Fruit fly (Drosophila melanogaster) whole organism, pupa: Measurements from ENCODE around the gene galla-2.

Source experiments
- CG10348 ChIP-seq: fragments of 200-800 bp; sonication (Bioruptor generic); IDR thresholded peaks from 2 replicates; pipeline ENCODE4 v1.3.6; 2022; ENCODE audit warnings: missing biosample characterization, missing genetic modification characterization
- CG12605 ChIP-seq: fragments of 200-800 bp; sonication (Bioruptor generic); IDR thresholded peaks from 2 replicates; pipeline ENCODE4 v1.3.6; 2022; ENCODE audit warnings: missing biosample characterization, missing genetic modification characterization
- CG13204 ChIP-seq: fragments of 200-800 bp; sonication (Bioruptor generic); optimal IDR thresholded peaks from 2 replicates; lab custom pipeline; 2018; ENCODE audit warnings: missing biosample characterization, mild to moderate bottlenecking, missing genetic modification characterization, moderate library complexity
- CG14655 ChIP-seq: fragments of 200-800 bp; sonication (Bioruptor generic); optimal IDR thresholded peaks from 3 replicates; lab custom pipeline; 2017; ENCODE audit warnings: mild to moderate bottlenecking, missing biosample characterization, missing genetic modification reagents, missing genetic modification characterization
- CG15710 ChIP-seq: fragments of 200-800 bp; sonication (Bioruptor generic); optimal IDR thresholded peaks from 2 replicates; lab custom pipeline; 2018; ENCODE audit warnings: missing biosample characterization, mild to moderate bottlenecking, missing genetic modification characterization, moderate library complexity
- CG17806 ChIP-seq: fragments of 200-800 bp; sonication (Bioruptor generic); optimal IDR thresholded peaks from 2 replicates; lab custom pipeline; 2018; ENCODE audit warnings: missing biosample characterization, mild to moderate bottlenecking, missing genetic modification characterization, moderate library complexity
- CG32121 ChIP-seq: fragments of 200-800 bp; sonication (Bioruptor generic); IDR thresholded peaks from 2 replicates; pipeline ENCODE4 v1.3.6; 2022; ENCODE audit warnings: missing biosample characterization, missing genetic modification characterization
- CG34367 ChIP-seq: fragments of 200-800 bp; sonication (Bioruptor generic); optimal IDR thresholded peaks from 2 replicates; lab custom pipeline; 2018; ENCODE audit warnings: missing biosample characterization, mild to moderate bottlenecking, missing genetic modification characterization
- CG4496 ChIP-seq: fragments of 200-800 bp; sonication (Bioruptor generic); IDR thresholded peaks from 3 replicates; pipeline ENCODE4 v1.3.6; 2022; ENCODE audit warnings: missing biosample characterization, missing genetic modification characterization
- CG8159 ChIP-seq: fragments of 200-800 bp; sonication (Bioruptor generic); optimal IDR thresholded peaks from 3 replicates; lab custom pipeline; 2018; ENCODE audit warnings: missing biosample characterization, mild to moderate bottlenecking, missing genetic modification characterization, moderate library complexity
- CG8301 ChIP-seq: fragments of 200-800 bp; sonication (Bioruptor generic); optimal IDR thresholded peaks from 2 replicates; lab custom pipeline; 2018; ENCODE audit warnings: missing biosample characterization, mild to moderate bottlenecking, missing genetic modification characterization
- CG9948 ChIP-seq: fragments of 200-800 bp; sonication (Bioruptor generic); optimal IDR thresholded peaks from 2 replicates; lab custom pipeline; 2018; ENCODE audit warnings: missing biosample characterization, mild to moderate bottlenecking, missing genetic modification characterization, moderate library complexity
- D1 ChIP-seq: fragments of 200-800 bp; sonication (Bioruptor generic); optimal IDR thresholded peaks from 2 replicates; lab custom pipeline; 2018; ENCODE audit warnings: missing biosample characterization, mild to moderate bottlenecking, missing genetic modification characterization, moderate library complexity
- EcR ChIP-seq: fragments of 200-800 bp; sonication (Bioruptor generic); optimal IDR thresholded peaks from 3 replicates; lab custom pipeline; 2019; ENCODE audit warnings: missing biosample characterization, missing genetic modification characterization, mild to moderate bottlenecking, moderate library complexity, missing genetic modification reagents
- Ets98B ChIP-seq: fragments of 200-800 bp; sonication (Bioruptor generic); IDR thresholded peaks from 2 replicates; pipeline ENCODE4 v1.3.6; 2022; ENCODE audit warnings: missing biosample characterization, missing genetic modification characterization
- Pif1A ChIP-seq: fragments of 200-800 bp; sonication (Bioruptor generic); optimal IDR thresholded peaks from 3 replicates; lab custom pipeline; 2016; ENCODE audit warnings: missing biosample characterization, missing genetic modification characterization
- Pif1B ChIP-seq: fragments of 200-800 bp; sonication (Bioruptor generic); optimal IDR thresholded peaks from 3 replicates; lab custom pipeline; 2016; ENCODE audit warnings: missing biosample characterization, missing genetic modification characterization
- Snoo ChIP-seq: fragments of 200-800 bp; sonication (Bioruptor generic); optimal IDR thresholded peaks from 3 replicates; lab custom pipeline; 2017; ENCODE audit warnings: missing biosample characterization, mild to moderate bottlenecking, missing genetic modification characterization, inconsistent platforms
- fd96Ca ChIP-seq: fragments of 200-800 bp; sonication (Bioruptor generic); IDR thresholded peaks from 3 replicates; pipeline ENCODE4 v1.3.6; 2022; ENCODE audit warnings: missing biosample characterization, missing genetic modification characterization
- gl ChIP-seq: fragments of 200-800 bp; sonication (Bioruptor generic); optimal IDR thresholded peaks from 2 replicates; lab custom pipeline; 2018; ENCODE audit warnings: missing biosample characterization, mild to moderate bottlenecking, missing genetic modification characterization
- rn ChIP-seq: fragments of 200-800 bp; sonication (Bioruptor generic); IDR thresholded peaks from 2 replicates; pipeline ENCODE4 v1.3.6; 2022; ENCODE audit warnings: missing biosample characterization, missing genetic modification characterization

galla-2 gene

DNA sequence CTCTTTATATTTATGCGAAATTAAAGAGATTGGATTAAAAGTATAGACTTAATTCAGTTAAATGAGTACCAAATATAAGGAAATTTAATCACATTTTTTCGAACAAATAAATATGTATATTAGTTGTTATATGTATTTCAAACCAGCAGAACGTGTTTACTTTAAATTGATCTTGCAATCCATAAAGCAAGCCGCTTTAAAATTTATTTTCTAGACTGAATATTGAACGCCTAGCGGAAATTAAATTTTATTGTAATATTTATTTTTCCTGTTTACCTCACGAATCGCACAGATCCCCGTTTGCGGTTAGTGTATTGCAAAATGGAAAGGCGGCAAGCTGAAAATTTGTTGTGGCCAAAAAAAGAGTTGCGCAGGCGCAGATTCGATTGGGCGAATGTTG is 44.7 kb downstream of the galla-2 start:
- no peak for TF ChIP-seq D1 (tag; lab: Kevin White, UChicago)
- no peak for TF ChIP-seq CG8159
- no peak for TF ChIP-seq Ets98B (GFP tag; lab: Robert Waterston, UW)
- TF ChIP-seq CG12605: no peak
- no peak for TF ChIP-seq CG10348 (GFP tag; lab: Robert Waterston, UW)
- no peak for TF ChIP-seq CG4496 (GFP tag; lab: Robert Waterston, UW)
- no peak for TF ChIP-seq fd96Ca (GFP tag; lab: Robert Waterston, UW)
- TF ChIP-seq CG8301 (tag; lab: Kevin White, UChicago): no peak
- no peak for TF ChIP-seq Pif1A (GFP tag; lab: Kevin White, UChicago)
- TF ChIP-seq CG13204 (GFP tag; lab: Kevin White, UChicago): no peak
- TF ChIP-seq EcR: no peak
- TF ChIP-seq rn: no peak
- no peak for TF ChIP-seq Snoo (tag; lab: Kevin White, UChicago)
- TF ChIP-seq CG34367 (tag; lab: Kevin White, UChicago): no peak
- TF ChIP-seq CG9948 (tag; lab: Kevin White, UChicago): no peak
- TF ChIP-seq CG14655 (GFP tag; lab: Kevin White, UChicago): no peak
- TF ChIP-seq CG15710 (tag; lab: Kevin White, UChicago): no peak
- no peak for TF ChIP-seq Pif1B
- TF ChIP-seq, all 21 proteins: peak for 0

DNA sequence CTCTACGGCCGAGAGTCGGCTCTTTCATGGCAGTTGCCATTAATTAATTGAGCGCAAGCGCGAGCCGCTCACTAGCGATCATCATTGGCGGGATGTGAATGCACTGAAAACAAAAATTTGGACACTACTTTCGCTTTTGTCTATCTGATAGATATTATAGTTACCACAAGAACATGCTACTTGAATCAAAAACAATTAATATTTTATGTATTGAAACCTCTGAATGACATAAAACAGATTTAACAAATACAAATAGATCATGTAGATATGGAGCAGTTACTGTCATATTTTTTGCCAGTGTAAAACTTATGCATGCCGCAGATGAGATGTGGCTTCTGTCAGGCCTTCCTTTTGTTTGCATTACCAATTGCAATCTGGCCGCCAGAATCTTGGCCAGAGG is 45.3 kb downstream of the galla-2 start:
- TF ChIP-seq CG15710 (tag; lab: Kevin White, UChicago) (peak; percentile 60), rn (peak; percentile 32; the same call in 1 of the 2 replicates), EcR (no peak), CG17806 (peak; percentile 68), CG32121 (peak; percentile 53; the same call in 1 of the 2 replicates), CG14655 (GFP tag; lab: Kevin White, UChicago) (peak; percentile 64), CG8159 (peak; percentile 72), CG9948 (tag; lab: Kevin White, UChicago) (peak; percentile 48), Ets98B (GFP tag; lab: Robert Waterston, UW) (peak; percentile 62), CG10348 (GFP tag; lab: Robert Waterston, UW) (no peak), CG12605 (0 out of 2 replicates have a peak, but pooled peaks have one; percentile 28), fd96Ca (GFP tag; lab: Robert Waterston, UW) (no peak), gl (tag; lab: Kevin White, UChicago) (no peak), CG34367 (tag; lab: Kevin White, UChicago) (peak; percentile 47), Pif1B (peak; percentile 51), D1 (tag; lab: Kevin White, UChicago) (no peak), Pif1A (GFP tag; lab: Kevin White, UChicago) (peak; percentile 57), CG13204 (GFP tag; lab: Kevin White, UChicago) (peak; percentile 41), CG8301 (tag; lab: Kevin White, UChicago) (peak; percentile 50), CG4496 (GFP tag; lab: Robert Waterston, UW) (peak; percentile 38; the same call in 2 of the 3 replicates), Snoo (tag; lab: Kevin White, UChicago) (peak; percentile 17)

DNA sequence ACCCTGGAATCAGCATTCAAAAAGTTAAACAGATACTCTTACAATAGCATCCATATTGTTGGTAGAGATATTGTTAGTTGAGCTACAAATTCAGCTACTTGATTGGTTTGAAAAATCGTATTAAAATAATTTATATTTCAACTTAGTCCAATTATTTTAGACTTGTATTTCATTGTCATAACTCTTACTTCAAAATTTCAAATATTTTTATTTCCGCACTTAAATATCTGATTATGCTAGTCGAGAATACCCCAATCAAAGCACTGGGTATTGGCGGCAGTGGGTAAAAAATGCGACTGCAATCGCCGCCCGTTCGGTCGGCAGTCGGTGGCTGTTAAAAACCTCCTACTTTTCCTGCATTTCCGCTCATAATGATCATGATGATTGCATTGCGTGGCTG is 46.1 kb downstream of the galla-2 start:
- TF ChIP-seq CG4496 (GFP tag; lab: Robert Waterston, UW) (peak; percentile 61; the same call in 2 of the 3 replicates), CG17806 (peak; percentile 94), CG9948 (tag; lab: Kevin White, UChicago) (peak; percentile 96), fd96Ca (GFP tag; lab: Robert Waterston, UW) (peak; percentile 54; the same call in 1 of the 3 replicates), gl (tag; lab: Kevin White, UChicago) (peak; percentile 88), rn (peak; percentile 63), CG10348 (GFP tag; lab: Robert Waterston, UW) (no peak), Snoo (tag; lab: Kevin White, UChicago) (peak; percentile 90), CG32121 (peak; percentile 84), CG12605 (0 out of 2 replicates have a peak, but pooled peaks have one; percentile 27), CG8301 (tag; lab: Kevin White, UChicago) (peak; percentile 94), Ets98B (GFP tag; lab: Robert Waterston, UW) (no peak), CG15710 (tag; lab: Kevin White, UChicago) (peak; percentile 88), Pif1A (GFP tag; lab: Kevin White, UChicago) (peak; percentile 45), CG14655 (GFP tag; lab: Kevin White, UChicago) (peak; percentile 91), CG8159 (peak; percentile 95), Pif1B (peak; percentile 13), EcR (no peak), D1 (tag; lab: Kevin White, UChicago) (peak; percentile 95), CG34367 (tag; lab: Kevin White, UChicago) (peak; percentile 3), CG13204 (GFP tag; lab: Kevin White, UChicago) (peak; percentile 9)

DNA sequence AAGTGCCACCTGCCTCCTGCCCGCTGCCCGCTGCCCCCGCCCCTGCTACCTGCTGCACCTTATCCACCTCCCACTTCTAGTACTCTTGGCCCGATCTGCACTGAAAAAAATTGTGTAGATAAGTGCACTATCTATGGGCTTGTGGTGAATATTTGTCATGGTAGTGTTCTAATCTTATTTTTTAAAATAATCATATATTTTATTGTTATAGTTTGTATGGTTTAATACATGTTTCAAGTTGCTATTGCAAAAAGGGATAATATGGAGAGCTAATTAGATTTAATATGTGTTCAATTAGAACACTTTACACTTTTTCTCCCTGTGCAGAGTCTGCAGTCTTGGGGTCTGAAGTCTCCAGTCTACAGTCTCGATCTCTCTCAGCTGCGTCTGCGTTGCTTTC is 48.7 kb downstream of the galla-2 start:
- TF ChIP-seq D1 (tag; lab: Kevin White, UChicago) (peak; percentile 60), CG12605 (peak; percentile 68), CG14655 (GFP tag; lab: Kevin White, UChicago) (peak; percentile 89), EcR (no peak), CG9948 (tag; lab: Kevin White, UChicago) (peak; percentile 89), CG8159 (peak; percentile 75), Pif1B (peak; percentile 55), fd96Ca (GFP tag; lab: Robert Waterston, UW) (peak; percentile 59), Pif1A (GFP tag; lab: Kevin White, UChicago) (peak; percentile 69), rn (peak; percentile 8; the same call in 1 of the 2 replicates), CG13204 (GFP tag; lab: Kevin White, UChicago) (peak; percentile 7), Snoo (tag; lab: Kevin White, UChicago) (peak; percentile 18), CG8301 (tag; lab: Kevin White, UChicago) (peak; percentile 85), Ets98B (GFP tag; lab: Robert Waterston, UW) (peak; percentile 67), gl (tag; lab: Kevin White, UChicago) (peak; percentile 48), CG4496 (GFP tag; lab: Robert Waterston, UW) (peak; percentile 82), CG34367 (tag; lab: Kevin White, UChicago) (peak; percentile 75), CG32121 (peak; percentile 84), CG17806 (peak; percentile 81), CG15710 (tag; lab: Kevin White, UChicago) (peak; percentile 79), CG10348 (GFP tag; lab: Robert Waterston, UW) (no peak)
